Fruit fly (Drosophila melanogaster) whole organism, prepupa: Measurements from ENCODE around the gene CG10646.

Experiments
- Blimp-1 ChIP-seq: fragments of 200-800 bp; sonication (Bioruptor generic); optimal IDR thresholded peaks from 3 replicates; lab custom pipeline; 2017; ENCODE audit warnings: missing biosample characterization, missing genetic modification characterization, mild to moderate bottlenecking, moderate library complexity, missing genetic modification reagents
- CG1621 ChIP-seq: fragments of 200-800 bp; sonication (Bioruptor generic); optimal IDR thresholded peaks from 3 replicates; lab custom pipeline; 2018; ENCODE audit warnings: missing biosample characterization, mild to moderate bottlenecking, missing genetic modification characterization
- CG7368 ChIP-seq: fragments of 200-800 bp; sonication (Bioruptor generic); optimal IDR thresholded peaks from 3 replicates; lab custom pipeline; 2016; ENCODE audit warnings: missing biosample characterization, missing genetic modification characterization
- CG8119 ChIP-seq: fragments of 200-800 bp; sonication (Bioruptor generic); IDR thresholded peaks from 3 replicates; pipeline ENCODE4 v1.3.6; 2022; ENCODE audit warnings: missing biosample characterization, missing genetic modification characterization
- Smox ChIP-seq: fragments of 200-800 bp; sonication (Bioruptor generic); optimal IDR thresholded peaks from 3 replicates; lab custom pipeline; 2016; ENCODE audit warnings: missing biosample characterization, missing genetic modification characterization
- acj6 ChIP-seq: fragments of 200-800 bp; sonication (Bioruptor generic); optimal IDR thresholded peaks from 3 replicates; lab custom pipeline; 2016; ENCODE audit warnings: missing biosample characterization, missing genetic modification characterization
- fd59A ChIP-seq: fragments of 200-800 bp; sonication (Bioruptor generic); optimal IDR thresholded peaks from 2 replicates; lab custom pipeline; 2017; ENCODE audit warnings: missing biosample characterization, mild to moderate bottlenecking, missing genetic modification characterization, missing genetic modification reagents

DNA sequence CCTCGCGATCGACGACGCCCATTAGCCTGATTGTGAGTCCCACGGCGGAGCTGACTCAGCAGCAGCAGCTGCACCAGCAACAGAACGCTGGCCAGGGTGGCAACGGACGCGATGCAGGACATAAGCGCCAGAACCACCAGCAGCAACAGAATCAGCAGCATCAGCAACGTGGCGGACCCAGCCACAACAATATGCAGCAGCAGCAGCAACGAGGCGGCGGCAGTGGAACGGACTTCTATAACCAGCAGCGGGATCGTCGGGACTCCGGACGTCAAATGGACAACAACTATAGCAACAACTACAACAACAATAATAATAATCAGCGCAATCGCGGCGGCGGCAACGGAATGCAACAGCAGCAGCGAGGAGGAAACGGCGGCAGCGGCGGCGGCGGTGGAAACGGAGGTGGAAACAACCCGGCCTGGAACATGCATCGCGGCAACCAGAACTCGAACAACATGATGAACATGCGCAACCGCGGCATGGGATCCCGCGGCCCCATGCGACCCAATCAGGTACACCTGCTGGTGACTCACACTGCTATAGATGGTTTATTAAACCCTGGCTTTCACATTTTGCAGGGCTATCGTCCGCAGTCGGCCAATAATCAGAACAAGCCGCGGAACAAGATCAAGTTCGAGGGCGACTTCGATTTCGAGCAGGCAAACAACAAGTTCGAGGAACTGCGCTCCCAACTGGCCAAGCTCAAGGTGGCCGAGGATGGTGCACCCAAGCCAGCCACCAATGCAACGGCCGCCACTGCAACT, 13.9 kb upstream of the CG10646 start:
- TF ChIP-seq Smox (GFP tag; lab: Kevin White, UChicago): no peak
- TF ChIP-seq acj6: no peak
- TF ChIP-seq CG7368 (GFP tag; lab: Kevin White, UChicago): no peak
- TF ChIP-seq CG8119 (GFP tag; lab: Robert Waterston, UW): no peak
- TF ChIP-seq fd59A (GFP tag; lab: Kevin White, UChicago): no peak
- TF ChIP-seq CG1621 (tag; lab: Kevin White, UChicago): no peak
- no peak for TF ChIP-seq Blimp-1 (GFP tag; lab: Kevin White, UChicago)
